Worm (Caenorhabditis elegans) whole organism, mixed stage, embryonic: ENCODE results near the gene cky-1.

Source experiments
- bed-3 ChIP-seq: fragments of 200-800 bp; sonication (Bioruptor generic); optimal IDR thresholded peaks from 3 replicates; lab custom pipeline; 2018; ENCODE audit warnings: mild to moderate bottlenecking, missing genetic modification characterization, moderate library complexity, missing compliant biosample characterization
- lsy-2 ChIP-seq: fragments of 150-350 bp; optimal IDR thresholded peaks from 2 replicates; lab custom pipeline; 2014; ENCODE audit warnings: missing biosample characterization, missing genetic modification characterization
- nhr-237 ChIP-seq: fragments of 150-350 bp; optimal IDR thresholded peaks from 2 replicates; lab custom pipeline; 2014; ENCODE audit warnings: missing biosample characterization, missing genetic modification characterization
- snpc-4 ChIP-seq: fragments of 150-350 bp; optimal IDR thresholded peaks from 2 replicates; lab custom pipeline; 2014; ENCODE audit warnings: missing biosample characterization, missing genetic modification characterization
- sptf-1 ChIP-seq: sonication (generic microtip); optimal IDR thresholded peaks from 2 replicates; lab custom pipeline; 2017; ENCODE audit warnings: mild to moderate bottlenecking, missing genetic modification characterization, moderate library complexity, missing compliant biosample characterization
- unc-62 ChIP-seq: fragments of 150-350 bp; optimal IDR thresholded peaks from 2 replicates; lab custom pipeline; 2014; ENCODE audit warnings: missing biosample characterization, missing genetic modification reagents, missing genetic modification characterization

ce11 chrV:12727104-12727637 lies 9.3 kb upstream of the cky-1 start, which contains the start of gene R11D1.13:
- TF ChIP-seq nhr-237 (tag; lab: Kevin White, UChicago): no peak
- no peak for TF ChIP-seq lsy-2 (tag; lab: Kevin White, UChicago)
- no peak for TF ChIP-seq snpc-4 (tag; lab: Kevin White, UChicago)
- TF ChIP-seq unc-62 (GFP tag; lab: Kevin White, UChicago): no peak
- TF ChIP-seq sptf-1: no peak
- no peak for TF ChIP-seq bed-3 (GFP tag; lab: Kevin White, UChicago)
